ENCODE assay signal across 4 fruit fly cellular contexts in the genomic region with DNA sequence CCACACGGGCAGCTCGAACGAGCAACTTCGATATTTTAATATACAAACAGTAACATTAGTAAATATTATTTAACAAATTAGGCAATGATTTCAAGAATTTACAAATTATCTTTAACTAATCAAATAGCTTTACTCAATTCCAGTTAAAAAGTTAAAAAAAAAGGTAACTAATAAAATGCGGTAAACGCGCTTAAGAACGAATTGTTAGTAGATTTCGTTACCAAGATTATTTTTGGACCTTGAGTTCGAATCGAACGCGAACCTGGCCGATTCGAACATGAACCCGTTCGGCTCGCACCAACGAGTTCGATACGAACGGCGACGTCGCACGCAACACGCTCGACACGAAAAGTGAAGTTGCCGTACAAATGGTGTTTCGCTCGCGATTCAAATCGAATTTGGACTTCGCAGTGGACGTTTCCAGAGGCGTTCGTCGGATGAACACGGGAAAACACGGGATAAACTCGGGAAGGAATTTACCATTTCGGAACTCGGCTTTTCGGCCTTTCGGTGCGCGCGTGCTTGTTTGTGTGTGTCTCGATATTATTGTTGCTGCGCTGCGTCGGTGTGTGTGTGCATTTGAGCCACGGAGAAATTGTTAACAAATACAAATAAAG.
TF ChIP-seq lines count a peak whose summit lies in the region.

A gene (plus strand): TSS at position 390 of the 617 bp plus-strand sequence.

- no peak for TF ChIP-seq CTCF in whole organism, embryonic (GFP tag; optimal IDR thresholded peaks at IDR 0.05; lab: Kevin White, UChicago)

TF ChIP-seq in whole organism, embryonic, 481 proteins besides CTCF, POLR2A, EP300 and RAD21 (continues in another document):
- TF ChIP-seq Xrp1 (GFP tag; IDR thresholded peaks at IDR 0.05; lab: Robert Waterston, UW): no peak
- no peak for TF ChIP-seq gro (GFP tag; optimal IDR thresholded peaks at IDR 0.05; lab: Kevin White, UChicago)
- TF ChIP-seq Adf1 (GFP tag; IDR thresholded peaks at IDR 0.05; lab: Robert Waterston, UW): no peak
- no peak for TF ChIP-seq hb (GFP tag; IDR thresholded peaks at IDR 0.05; lab: Robert Waterston, UW; ENCODE audit: partially characterized antibody)
- TF ChIP-seq corto (GFP tag; optimal IDR thresholded peaks at IDR 0.05; lab: Kevin White, UChicago): no peak
- peak; percentile 38; the same call in 2 of the 3 replicates for TF ChIP-seq row (GFP tag; IDR thresholded peaks at IDR 0.05; lab: Robert Waterston, UW)
- 0 out of 2 replicates have a peak, but pooled peaks have one; percentile 9 for TF ChIP-seq ranshi (GFP tag; IDR thresholded peaks at IDR 0.05; lab: Robert Waterston, UW)
- no peak for TF ChIP-seq aop (GFP tag; IDR thresholded peaks at IDR 0.05; lab: Robert Waterston, UW)
- TF ChIP-seq bbx (GFP tag; IDR thresholded peaks at IDR 0.05; lab: Robert Waterston, UW; ENCODE audit: partially characterized antibody): peak; percentile 70
- no peak for TF ChIP-seq CG17912 (GFP tag; optimal IDR thresholded peaks at IDR 0.05; lab: Kevin White, UChicago)
- TF ChIP-seq CG5180 (GFP tag; optimal IDR thresholded peaks at IDR 0.05; lab: Kevin White, UChicago): peak; percentile 99
- TF ChIP-seq nmo (GFP tag; optimal IDR thresholded peaks at IDR 0.05; lab: Kevin White, UChicago): no peak
- no peak for TF ChIP-seq CG8089 (GFP tag; optimal IDR thresholded peaks at IDR 0.05; lab: Kevin White, UChicago)
- peak; percentile 23; the same call in 1 of the 2 replicates for TF ChIP-seq amos (GFP tag; IDR thresholded peaks at IDR 0.05; lab: Robert Waterston, UW; ENCODE audit: partially characterized antibody)
- TF ChIP-seq Oli (tag; optimal IDR thresholded peaks at IDR 0.05; lab: Kevin White, UChicago): no peak
- no peak for TF ChIP-seq CG17359 (tag; optimal IDR thresholded peaks at IDR 0.05; lab: Kevin White, UChicago)
- TF ChIP-seq lab (GFP tag; optimal IDR thresholded peaks at IDR 0.05; lab: Kevin White, UChicago): peak; percentile 1
- no peak for TF ChIP-seq Bteb2 (GFP tag; optimal IDR thresholded peaks at IDR 0.05; lab: Kevin White, UChicago)
- TF ChIP-seq CG11696 (GFP tag; IDR thresholded peaks at IDR 0.05; lab: Robert Waterston, UW): no peak
- TF ChIP-seq scrt (GFP tag; optimal IDR thresholded peaks at IDR 0.05; lab: Kevin White, UChicago): peak; percentile 33

TF ChIP-seq in whole organism, prepupa, 60 proteins besides CTCF, POLR2A, EP300 and RAD21 (continues in another document):
- TF ChIP-seq Eip78C (GFP tag; lab: Kevin White, UChicago) (peak; percentile 50), acj6 (GFP tag; optimal IDR thresholded peaks at IDR 0.05; lab: Kevin White, UChicago) (no peak), CG10669 (GFP tag; optimal IDR thresholded peaks at IDR 0.05; lab: Kevin White, UChicago) (no peak), eg (GFP tag; IDR thresholded peaks at IDR 0.05; lab: Robert Waterston, UW) (0 out of 3 replicates have a peak, but pooled peaks have one; percentile 40), Hr38 (GFP tag; optimal IDR thresholded peaks at IDR 0.05; lab: Kevin White, UChicago) (no peak), CG15336 (GFP tag; IDR thresholded peaks at IDR 0.05; lab: Robert Waterston, UW) (peak; percentile 36; the same call in 1 of the 2 replicates), CG4318 (GFP tag; optimal IDR thresholded peaks at IDR 0.05; lab: Kevin White, UChicago) (no peak), CG9139 (GFP tag; optimal IDR thresholded peaks at IDR 0.05; lab: Kevin White, UChicago) (peak; percentile 8), net (GFP tag; optimal IDR thresholded peaks at IDR 0.05; lab: Kevin White, UChicago) (peak; percentile 26), Hr4 (GFP tag; optimal IDR thresholded peaks at IDR 0.05; lab: Kevin White, UChicago) (no peak), CG11294 (GFP tag; IDR thresholded peaks at IDR 0.05; lab: Robert Waterston, UW) (no peak), CG34406 (GFP tag; optimal IDR thresholded peaks at IDR 0.05; lab: Kevin White, UChicago) (no peak), fkh (GFP tag; optimal IDR thresholded peaks at IDR 0.05; lab: Kevin White, UChicago) (peak; percentile 21), CG11762 (GFP tag; optimal IDR thresholded peaks at IDR 0.05; lab: Kevin White, UChicago; ENCODE audit: insufficient read depth) (no peak), CG6163 (GFP tag; IDR thresholded peaks at IDR 0.05; lab: Robert Waterston, UW) (peak; percentile 46; the same call in 1 of the 3 replicates), vri (GFP tag; optimal IDR thresholded peaks at IDR 0.05; lab: Kevin White, UChicago) (peak; percentile 16), Sox14 (GFP tag; optimal IDR thresholded peaks at IDR 0.05; lab: Kevin White, UChicago) (no peak), CG8119 (GFP tag; IDR thresholded peaks at IDR 0.05; lab: Robert Waterston, UW) (peak; percentile 31; the same call in 1 of the 3 replicates), CG6854 (GFP tag; optimal IDR thresholded peaks at IDR 0.05; lab: Kevin White, UChicago) (no peak), Sox102F (GFP tag; optimal IDR thresholded peaks at IDR 0.05; lab: Kevin White, UChicago) (peak; percentile 24), CG1621 (tag; optimal IDR thresholded peaks at IDR 0.05; lab: Kevin White, UChicago) (peak; percentile 33)

TF ChIP-seq in whole organism, pupa, 21 proteins besides CTCF, POLR2A, EP300 and RAD21:
- TF ChIP-seq CG14655 (GFP tag; optimal IDR thresholded peaks at IDR 0.05; lab: Kevin White, UChicago) (no peak), CG12605 (GFP tag; IDR thresholded peaks at IDR 0.05; lab: Robert Waterston, UW) (0 out of 2 replicates have a peak, but pooled peaks have one; percentile 27), CG9948 (tag; optimal IDR thresholded peaks at IDR 0.05; lab: Kevin White, UChicago) (no peak), CG10348 (GFP tag; IDR thresholded peaks at IDR 0.05; lab: Robert Waterston, UW) (no peak), CG32121 (GFP tag; IDR thresholded peaks at IDR 0.05; lab: Robert Waterston, UW) (no peak), Pif1B (GFP tag; optimal IDR thresholded peaks at IDR 0.05; lab: Kevin White, UChicago) (peak; percentile 9), CG17806 (tag; optimal IDR thresholded peaks at IDR 0.05; lab: Kevin White, UChicago) (no peak), Ets98B (GFP tag; IDR thresholded peaks at IDR 0.05; lab: Robert Waterston, UW) (peak; percentile 16; the same call in 1 of the 2 replicates), CG13204 (GFP tag; optimal IDR thresholded peaks at IDR 0.05; lab: Kevin White, UChicago) (peak; percentile 37), gl (tag; optimal IDR thresholded peaks at IDR 0.05; lab: Kevin White, UChicago) (no peak), fd96Ca (GFP tag; IDR thresholded peaks at IDR 0.05; lab: Robert Waterston, UW) (no peak), D1 (tag; optimal IDR thresholded peaks at IDR 0.05; lab: Kevin White, UChicago) (no peak), Pif1A (GFP tag; optimal IDR thresholded peaks at IDR 0.05; lab: Kevin White, UChicago) (peak; percentile 6), CG34367 (tag; optimal IDR thresholded peaks at IDR 0.05; lab: Kevin White, UChicago) (no peak), CG4496 (GFP tag; IDR thresholded peaks at IDR 0.05; lab: Robert Waterston, UW) (peak; percentile 49; the same call in 1 of the 3 replicates), Snoo (tag; optimal IDR thresholded peaks at IDR 0.05; lab: Kevin White, UChicago) (no peak), CG8159 (tag; optimal IDR thresholded peaks at IDR 0.05; lab: Kevin White, UChicago) (no peak), rn (GFP tag; IDR thresholded peaks at IDR 0.05; lab: Robert Waterston, UW) (no peak), CG8301 (tag; optimal IDR thresholded peaks at IDR 0.05; lab: Kevin White, UChicago) (no peak), EcR (GFP tag; optimal IDR thresholded peaks at IDR 0.05; lab: Kevin White, UChicago) (no peak), CG15710 (tag; optimal IDR thresholded peaks at IDR 0.05; lab: Kevin White, UChicago) (no peak)

TF ChIP-seq in whole organism, wandering third instar larva, 38 proteins besides CTCF, POLR2A, EP300 and RAD21:
- TF ChIP-seq brk (GFP tag; optimal IDR thresholded peaks at IDR 0.05; lab: Kevin White, UChicago) (no peak), Hr83 (GFP tag; optimal IDR thresholded peaks at IDR 0.05; lab: Kevin White, UChicago; ENCODE audit: poor library complexity, severe bottlenecking) (peak; percentile 4), Hnf4 (GFP tag; optimal IDR thresholded peaks at IDR 0.05; lab: Kevin White, UChicago) (peak; percentile 22), OdsH (GFP tag; optimal IDR thresholded peaks at IDR 0.05; lab: Kevin White, UChicago) (no peak), Rel (GFP tag; optimal IDR thresholded peaks at IDR 0.05; lab: Kevin White, UChicago) (no peak), Rel (tag; optimal IDR thresholded peaks at IDR 0.05; lab: Kevin White, UChicago) (peak; percentile 23), woc (GFP tag; optimal IDR thresholded peaks at IDR 0.05; lab: Kevin White, UChicago) (peak; percentile 23), tai (GFP tag; optimal IDR thresholded peaks at IDR 0.05; lab: Kevin White, UChicago) (peak; percentile 29), sv (GFP tag; optimal IDR thresholded peaks at IDR 0.05; lab: Kevin White, UChicago) (no peak), Dif (GFP tag; optimal IDR thresholded peaks at IDR 0.05; lab: Kevin White, UChicago; ENCODE audit: partially characterized antibody) (peak; percentile 27)
